Worm (Caenorhabditis elegans) whole organism, midembryonic: Measurements from ENCODE around the gene B0244.10.

ENCODE experiments used
- T22C8.4 ChIP-seq: fragments of 200-800 bp; sonication (Bioruptor generic); IDR thresholded peaks from 2 replicates; pipeline ENCODE4 v1.3.6; 2022; ENCODE audit warnings: missing genetic modification characterization, missing compliant biosample characterization
- ztf-23 ChIP-seq: fragments of 200-800 bp; sonication (Bioruptor generic); IDR thresholded peaks from 2 replicates; pipeline ENCODE4 v1.3.6; 2022; ENCODE audit warnings: missing genetic modification reagents, missing genetic modification characterization, missing compliant biosample characterization
- ztf-29 ChIP-seq: fragments of 200-800 bp; sonication (Bioruptor generic); IDR thresholded peaks from 2 replicates; pipeline ENCODE4 v1.3.6; 2022; ENCODE audit warnings: missing genetic modification reagents, missing genetic modification characterization, missing compliant biosample characterization

ce11 chrIII:5693736-5694135, 41.2 kb upstream of the B0244.10 start, which contains the start of gene B0336.13:
- TF ChIP-seq T22C8.4: no peak
- no peak for TF ChIP-seq ztf-23 (GFP tag; lab: Robert Waterston, UW)
- TF ChIP-seq ztf-29 (GFP tag; lab: Robert Waterston, UW): no peak
